Worm (Caenorhabditis elegans): ENCODE results near the gene zmp-6.

The zmp-6 gene

DNA sequence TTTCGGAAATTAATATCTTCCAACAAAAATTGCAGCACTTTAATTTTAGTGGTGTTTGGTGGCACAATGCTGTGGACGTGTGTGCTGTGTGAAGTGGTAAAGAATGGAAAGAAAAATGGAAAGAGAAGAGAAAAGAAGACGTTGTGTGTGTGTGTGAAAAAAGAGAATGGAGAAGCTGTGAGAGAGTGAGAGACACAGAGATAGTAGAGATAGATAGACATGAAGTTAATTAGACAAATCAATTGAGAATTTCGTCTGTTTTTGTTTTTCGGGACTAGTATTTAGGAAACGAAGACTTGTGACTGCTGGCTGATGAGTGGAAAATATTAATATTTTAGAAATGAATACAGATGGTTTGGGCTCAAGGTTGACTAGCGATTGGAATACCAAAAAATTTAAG, 43.6 kb upstream of the zmp-6 start:
- TF ChIP-seq lsy-2 (tag; optimal IDR thresholded peaks at IDR 0.05) (peak in 1 of 2 experiments; percentile 4), snu-23 (GFP tag; optimal IDR thresholded peaks at IDR 0.05) (peak; percentile 9), nhr-71 (tag; optimal IDR thresholded peaks at IDR 0.05) (peak; percentile 16), blmp-1 (tag; optimal IDR thresholded peaks at IDR 0.05) (peak; percentile 17), nhr-77 (tag; optimal IDR thresholded peaks at IDR 0.05) (no peak), pag-3 (tag; optimal IDR thresholded peaks at IDR 0.05; ENCODE audit: borderline replicate concordance, insufficient read depth) (no peak), lin-14 (GFP tag; optimal IDR thresholded peaks at IDR 0.05) (peak; percentile 51), dsc-1 (tag; optimal IDR thresholded peaks at IDR 0.05) (peak; percentile 12), ceh-88 (GFP tag; IDR thresholded peaks at IDR 0.05) (no peak)

DNA sequence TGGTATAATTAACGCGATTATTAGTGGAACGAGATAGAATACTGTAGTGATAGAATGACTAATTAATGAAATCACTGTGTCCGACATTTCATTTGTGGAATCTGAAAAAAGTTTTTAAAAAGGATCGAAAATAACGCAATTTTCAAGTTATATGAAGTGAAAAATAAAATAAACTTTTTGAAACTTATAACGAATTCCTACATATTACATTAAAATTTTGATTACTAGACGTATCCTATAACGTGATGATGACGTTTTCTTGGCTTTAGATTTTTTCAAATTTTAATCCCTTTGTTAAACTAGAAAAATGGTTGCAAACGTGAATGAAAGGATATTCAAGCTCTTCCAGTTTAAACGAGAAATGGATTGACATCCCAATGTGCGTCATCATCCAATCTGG, 42.8 kb upstream of the zmp-6 start, which contains the start of gene algn-11:
Gene algn-11, minus strand, starts transcription at position 101 of the 400 bp plus-strand sequence.
- TF ChIP-seq nhr-47 (tag; optimal IDR thresholded peaks at IDR 0.05), result no peak
- no peak for TF ChIP-seq unc-130 (tag; optimal IDR thresholded peaks at IDR 0.05)
- no peak for TF ChIP-seq efl-1 (optimal IDR thresholded peaks at IDR 0.05)
- TF ChIP-seq efl-1 (GFP tag; optimal IDR thresholded peaks at IDR 0.05 in 1 of 2), result no peak
- TF ChIP-seq isw-1 (GFP tag; IDR thresholded peaks at IDR 0.05), result no peak
- no peak for TF ChIP-seq irx-1 (tag; optimal IDR thresholded peaks at IDR 0.05)
- no peak for TF ChIP-seq nhr-20 (tag; optimal IDR thresholded peaks at IDR 0.05)
- no peak for TF ChIP-seq grh-1 (GFP tag; IDR thresholded peaks at IDR 0.05)
- no peak for TF ChIP-seq ces-1 (GFP tag; optimal IDR thresholded peaks at IDR 0.05)

DNA sequence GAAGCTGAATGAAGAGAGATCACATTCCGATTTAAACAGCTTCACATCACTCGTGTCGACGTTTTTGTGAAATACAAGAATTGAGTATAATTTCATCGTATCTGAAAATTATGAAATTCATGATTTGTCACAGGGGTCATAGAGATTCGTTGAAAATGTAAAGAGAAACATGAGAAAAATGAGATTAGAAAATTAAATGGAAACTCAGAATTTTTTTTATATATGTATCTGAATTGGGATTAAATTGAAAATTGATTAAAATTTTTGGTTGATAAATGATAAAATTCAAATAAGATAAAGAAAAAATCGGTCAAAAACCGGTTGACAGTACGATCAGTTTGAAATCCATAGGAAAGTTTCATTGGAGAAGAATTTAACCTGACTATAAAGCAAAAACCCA, 39.9 kb upstream of the zmp-6 start, which contains the start of gene ykt-6:
Gene ykt-6, minus strand, starts transcription at position 101 of the 400 bp plus-strand sequence.
- TF ChIP-seq efl-1 (optimal IDR thresholded peaks at IDR 0.05) (no peak), efl-1 (GFP tag; optimal IDR thresholded peaks at IDR 0.05 in 1 of 2) (peak in 1 of 2 experiments; percentile 88), lin-15B (tag; optimal IDR thresholded peaks at IDR 0.05) (no peak)

DNA sequence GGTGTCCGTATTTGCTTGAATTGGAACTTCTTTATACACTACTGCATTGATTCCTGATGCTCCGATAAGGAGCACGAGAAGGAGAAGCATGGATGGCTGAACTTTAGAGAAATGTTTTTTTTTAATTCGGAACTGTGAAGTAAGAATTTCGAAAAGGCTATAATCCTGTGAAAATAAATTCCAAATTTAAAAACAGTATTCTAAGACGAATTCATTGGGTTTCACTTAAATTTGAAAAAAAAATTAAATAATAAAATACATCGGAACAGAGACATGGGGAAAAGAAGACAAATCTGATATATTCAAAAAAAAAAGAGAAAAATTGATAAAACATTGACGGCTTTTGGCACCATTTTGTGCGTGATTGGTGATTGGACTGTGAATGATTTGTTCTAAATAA, 38.1 kb upstream of the zmp-6 start, which contains the start of gene pho-5:
Gene pho-5, minus strand, starts transcription at position 101 of the 400 bp plus-strand sequence.
- TF ChIP-seq nhr-28 (tag; optimal IDR thresholded peaks at IDR 0.05) (no peak), ces-1 (GFP tag; optimal IDR thresholded peaks at IDR 0.05) (no peak), xbp-1 (tag; optimal IDR thresholded peaks at IDR 0.05) (no peak), blmp-1 (tag; optimal IDR thresholded peaks at IDR 0.05) (no peak), nhr-11 (tag; optimal IDR thresholded peaks at IDR 0.05) (no peak), elt-3 (tag; optimal IDR thresholded peaks at IDR 0.05) (no peak), dsc-1 (tag; optimal IDR thresholded peaks at IDR 0.05) (no peak), unc-130 (tag; optimal IDR thresholded peaks at IDR 0.05) (no peak), nhr-47 (tag; optimal IDR thresholded peaks at IDR 0.05) (no peak), zag-1 (tag; optimal IDR thresholded peaks at IDR 0.05) (no peak), tlp-1 (tag; optimal IDR thresholded peaks at IDR 0.05) (no peak), unc-62 (GFP tag; optimal IDR thresholded peaks at IDR 0.05) (no peak)

DNA sequence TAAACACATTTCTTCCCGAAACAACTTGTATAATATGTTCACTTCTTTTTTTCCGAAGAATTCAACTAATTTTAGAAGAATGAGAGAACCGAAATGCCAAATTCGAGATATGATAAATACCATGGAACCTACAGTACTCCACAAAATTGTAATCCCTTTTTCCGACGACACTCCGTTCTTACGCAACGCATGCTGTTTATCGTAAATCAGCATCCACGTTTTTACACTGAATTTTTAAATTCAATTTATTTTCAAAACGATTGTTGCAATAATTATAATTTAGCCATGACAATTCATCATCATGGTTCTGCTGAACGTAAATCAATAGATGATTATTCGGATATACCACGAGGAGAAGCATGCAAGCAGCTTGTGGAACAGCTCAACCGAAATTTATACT, 33.5 kb upstream of the zmp-6 start, which contains the start of gene B0361.3:
Gene B0361.3, plus strand, starts transcription at position 284 of the 400 bp plus-strand sequence.
- no peak for TF ChIP-seq pag-3 (tag; optimal IDR thresholded peaks at IDR 0.05; ENCODE audit: borderline replicate concordance, insufficient read depth)
- no peak for TF ChIP-seq zag-1 (tag; optimal IDR thresholded peaks at IDR 0.05)
- TF ChIP-seq aha-1 (tag; optimal IDR thresholded peaks at IDR 0.05), result no peak
- TF ChIP-seq lin-15B (tag; optimal IDR thresholded peaks at IDR 0.05), result no peak
- TF ChIP-seq fos-1 (tag; optimal IDR thresholded peaks at IDR 0.05), result no peak
- TF ChIP-seq mab-9 (GFP tag; IDR thresholded peaks at IDR 0.05), result no peak
- TF ChIP-seq nhr-237 (tag; optimal IDR thresholded peaks at IDR 0.05), result no peak
- TF ChIP-seq efl-1 (optimal IDR thresholded peaks at IDR 0.05), result peak in 1 of 2 experiments; percentile 29
- no peak for TF ChIP-seq efl-1 (GFP tag; optimal IDR thresholded peaks at IDR 0.05 in 1 of 2)
- no peak for TF ChIP-seq tlp-1 (tag; optimal IDR thresholded peaks at IDR 0.05)
- TF ChIP-seq fkh-4 (tag; optimal IDR thresholded peaks at IDR 0.05; ENCODE audit: borderline replicate concordance), result no peak
- TF ChIP-seq nhr-11 (tag; optimal IDR thresholded peaks at IDR 0.05), result no peak
- TF ChIP-seq nhr-77 (tag; optimal IDR thresholded peaks at IDR 0.05), result no peak
- peak; percentile 5 for TF ChIP-seq blmp-1 (tag; optimal IDR thresholded peaks at IDR 0.05)
- TF ChIP-seq nhr-28 (tag; optimal IDR thresholded peaks at IDR 0.05), result no peak
- no peak for TF ChIP-seq F16B12.6 (tag; optimal IDR thresholded peaks at IDR 0.05)
- TF ChIP-seq ztf-11 (tag; optimal IDR thresholded peaks at IDR 0.05), result no peak
- TF ChIP-seq ceh-88 (GFP tag; IDR thresholded peaks at IDR 0.05), result no peak
- no peak for TF ChIP-seq irx-1 (tag; optimal IDR thresholded peaks at IDR 0.05)
- peak in 1 of 2 experiments; percentile 46 for TF ChIP-seq lin-35 (GFP tag; optimal IDR thresholded peaks at IDR 0.05)
- TF ChIP-seq nhr-84 (tag; optimal IDR thresholded peaks at IDR 0.05), result no peak
- TF ChIP-seq dpl-1 (GFP tag; optimal IDR thresholded peaks at IDR 0.05), result peak in 1 of 3 experiments; percentile 26
- no peak for TF ChIP-seq pax-3 (tag; optimal IDR thresholded peaks at IDR 0.05)
- TF ChIP-seq elt-2 (tag; optimal IDR thresholded peaks at IDR 0.05), result no peak
- TF ChIP-seq nhr-76 (tag; optimal IDR thresholded peaks at IDR 0.05), result no peak
- TF ChIP-seq lin-39 (tag; optimal IDR thresholded peaks at IDR 0.05), result no peak
- TF ChIP-seq hlh-4 (tag; optimal IDR thresholded peaks at IDR 0.05), result no peak
- peak in 1 of 2 experiments; percentile 77 for TF ChIP-seq lsy-2 (tag; optimal IDR thresholded peaks at IDR 0.05)
- TF ChIP-seq lir-3 (tag; optimal IDR thresholded peaks at IDR 0.05; ENCODE audit: poor library complexity), result no peak

All from whole organism, L1 larva.